Fruit fly (Drosophila melanogaster) whole organism, embryonic: Measurements from ENCODE around the gene CG13252.

ENCODE experiments used
- B-H2 ChIP-seq: fragments of 200-800 bp; sonication (Bioruptor generic); optimal IDR thresholded peaks from 2 replicates; lab custom pipeline; 2018; ENCODE audit warnings: missing biosample characterization, mild to moderate bottlenecking, missing genetic modification characterization
- CG10274 ChIP-seq: fragments of 200-800 bp; sonication (Bioruptor generic); optimal IDR thresholded peaks from 3 replicates; lab custom pipeline; 2017; ENCODE audit warnings: missing biosample characterization, mild to moderate bottlenecking, missing genetic modification characterization
- CG13775 ChIP-seq: fragments of 200-800 bp; sonication (Bioruptor generic); optimal IDR thresholded peaks from 3 replicates; lab custom pipeline; 2017; ENCODE audit warnings: missing biosample characterization, mild to moderate bottlenecking, missing genetic modification characterization
- CG15073 ChIP-seq: fragments of 200-800 bp; sonication (Bioruptor generic); optimal IDR thresholded peaks from 2 replicates; lab custom pipeline; 2016; ENCODE audit warnings: missing biosample characterization, missing genetic modification characterization
- CG1529 ChIP-seq: fragments of 200-800 bp; sonication (Bioruptor generic); optimal IDR thresholded peaks from 3 replicates; lab custom pipeline; 2018; ENCODE audit warnings: missing biosample characterization, missing genetic modification characterization
- CG15514 ChIP-seq: fragments of 200-800 bp; sonication (Bioruptor generic); optimal IDR thresholded peaks from 3 replicates; lab custom pipeline; 2017; ENCODE audit warnings: missing biosample characterization, missing genetic modification characterization, mild to moderate bottlenecking, moderate library complexity, missing genetic modification reagents
- CG16863 ChIP-seq: fragments of 200-800 bp; sonication (Bioruptor generic); optimal IDR thresholded peaks from 3 replicates; lab custom pipeline; 2016; ENCODE audit warnings: missing biosample characterization, missing genetic modification characterization
- CG17186 ChIP-seq: fragments of 200-800 bp; sonication (Bioruptor generic); optimal IDR thresholded peaks from 3 replicates; lab custom pipeline; 2017; ENCODE audit warnings: missing biosample characterization, missing genetic modification reagents, missing genetic modification characterization
- CG31365 ChIP-seq: fragments of 200-800 bp; sonication (Bioruptor generic); optimal IDR thresholded peaks from 2 replicates; lab custom pipeline; 2018; ENCODE audit warnings: missing biosample characterization, mild to moderate bottlenecking, missing genetic modification characterization
- CG3163 ChIP-seq: fragments of 200-800 bp; sonication (Bioruptor generic); optimal IDR thresholded peaks from 3 replicates; lab custom pipeline; 2016; ENCODE audit warnings: missing biosample characterization, missing genetic modification characterization
- CG3281 ChIP-seq: fragments of 200-800 bp; sonication (Bioruptor generic); optimal IDR thresholded peaks from 3 replicates; lab custom pipeline; 2017; ENCODE audit warnings: missing biosample characterization, mild to moderate bottlenecking, missing genetic modification characterization
- CG3726 ChIP-seq: fragments of 200-800 bp; sonication (Bioruptor generic); IDR thresholded peaks from 3 replicates; pipeline ENCODE4, ENCODE4 v1.3.6; 2022; ENCODE audit warnings: missing biosample characterization, missing genetic modification characterization
- CG4282 ChIP-seq: fragments of 200-800 bp; sonication (Bioruptor generic); optimal IDR thresholded peaks from 2 replicates; lab custom pipeline; 2016; ENCODE audit warnings: missing biosample characterization, missing genetic modification characterization
- CG4424 ChIP-seq: fragments of 200-800 bp; sonication (Bioruptor generic); optimal IDR thresholded peaks from 3 replicates; lab custom pipeline; 2016; ENCODE audit warnings: missing biosample characterization, missing genetic modification characterization
- CG6654 ChIP-seq: fragments of 200-800 bp; sonication (Bioruptor generic); optimal IDR thresholded peaks from 2 replicates; lab custom pipeline; 2017; ENCODE audit warnings: missing biosample characterization, mild to moderate bottlenecking, missing genetic modification characterization
- CG8359 ChIP-seq: fragments of 200-800 bp; sonication (Bioruptor generic); optimal IDR thresholded peaks from 2 replicates; lab custom pipeline; 2017; ENCODE audit warnings: missing biosample characterization, mild to moderate bottlenecking, missing genetic modification characterization, borderline replicate concordance
- Dip3 ChIP-seq: fragments of 200-800 bp; sonication (Bioruptor generic); optimal IDR thresholded peaks from 3 replicates; lab custom pipeline; 2016; ENCODE audit warnings: missing biosample characterization, missing genetic modification characterization
- E2f2 ChIP-seq: fragments of 200-800 bp; sonication (Bioruptor generic); IDR thresholded peaks from 2 replicates; pipeline ENCODE4 v1.3.6; 2022; ENCODE audit warnings: missing biosample characterization, missing genetic modification characterization
- HHEX ChIP-seq: fragments of 200-800 bp; sonication (Bioruptor generic); optimal IDR thresholded peaks from 3 replicates; lab custom pipeline; 2017; ENCODE audit warnings: missing biosample characterization, mild to moderate bottlenecking, missing genetic modification characterization, missing genetic modification reagents
- HLH4C ChIP-seq: fragments of 200-800 bp; sonication (Bioruptor generic); IDR thresholded peaks from 3 replicates; pipeline ENCODE4 v1.3.6; 2022; ENCODE audit warnings: missing biosample characterization, missing genetic modification characterization; ENCODE audit not compliant: partially characterized antibody
- Hey ChIP-seq: fragments of 200-800 bp; sonication (Bioruptor generic); optimal IDR thresholded peaks from 3 replicates; lab custom pipeline; 2018; ENCODE audit warnings: missing biosample characterization, mild to moderate bottlenecking, missing genetic modification characterization
- HmgD ChIP-seq: fragments of 200-800 bp; sonication (Bioruptor generic); optimal IDR thresholded peaks from 3 replicates; lab custom pipeline; 2016; ENCODE audit warnings: missing biosample characterization, missing genetic modification characterization
- HmgZ ChIP-seq: fragments of 200-800 bp; sonication (Bioruptor generic); optimal IDR thresholded peaks from 2 replicates; lab custom pipeline; 2018; ENCODE audit warnings: missing biosample characterization, mild to moderate bottlenecking, missing genetic modification characterization
- Hr51 ChIP-seq, 2 experiments: fragments of 200-800 bp; sonication (Bioruptor generic); optimal IDR thresholded peaks; 2 replicates in 1 of 2; 3 replicates in 1 of 2; lab custom pipeline; 2016 to 2018; ENCODE audit warnings: missing biosample characterization in 2 of 2, missing genetic modification characterization in 2 of 2, mild to moderate bottlenecking in 1 of 2, moderate library complexity in 1 of 2
- Hr78 ChIP-seq, 2 experiments: fragments of 200-800 bp in 1 of 2; fragments of >200 bp in 1 of 2; sonication (Bioruptor generic) in 1 of 2; optimal IDR thresholded peaks; 2 replicates each; lab custom pipeline; 2017 to 2019; ENCODE audit warnings: missing biosample characterization in 2 of 2, missing genetic modification characterization in 2 of 2, mild to moderate bottlenecking in 1 of 2, moderate library complexity in 1 of 2
- Jarid2 ChIP-seq: fragments of 200-800 bp; sonication (Bioruptor generic); optimal IDR thresholded peaks from 3 replicates; lab custom pipeline; 2017; ENCODE audit warnings: mild to moderate bottlenecking, missing biosample characterization, missing genetic modification reagents, missing genetic modification characterization
- NC2β ChIP-seq: fragments of 200-800 bp; sonication (Bioruptor generic); optimal IDR thresholded peaks from 2 replicates; lab custom pipeline; 2016; ENCODE audit warnings: missing biosample characterization, missing genetic modification characterization
- Opbp ChIP-seq: fragments of 200-800 bp; sonication (Bioruptor generic); IDR thresholded peaks from 3 replicates; pipeline ENCODE4 v1.3.6; 2022; ENCODE audit warnings: missing biosample characterization, missing genetic modification characterization; ENCODE audit not compliant: partially characterized antibody
- Taf1 ChIP-seq: fragments of 200-800 bp; sonication (Bioruptor generic); IDR thresholded peaks from 2 replicates; pipeline ENCODE4 v1.3.6; 2022; ENCODE audit warnings: missing biosample characterization, missing genetic modification characterization
- Xrp1 ChIP-seq: fragments of 200-800 bp; sonication (Bioruptor generic); IDR thresholded peaks from 2 replicates; pipeline ENCODE4 v1.3.6; 2022; ENCODE audit warnings: missing biosample characterization, missing genetic modification characterization
- bcd ChIP-seq: fragments of 200-800 bp; sonication (Bioruptor generic); optimal IDR thresholded peaks from 2 replicates; lab custom pipeline; 2017; ENCODE audit warnings: missing biosample characterization, mild to moderate bottlenecking, missing genetic modification characterization
- chn ChIP-seq: fragments of 200-800 bp; sonication (Bioruptor generic); optimal IDR thresholded peaks from 2 replicates; lab custom pipeline; 2016; ENCODE audit warnings: missing biosample characterization, missing genetic modification characterization
- emc ChIP-seq: fragments of 200-800 bp; sonication (Bioruptor generic); optimal IDR thresholded peaks from 2 replicates; lab custom pipeline; 2016; ENCODE audit warnings: missing biosample characterization, missing genetic modification characterization
- gsb ChIP-seq: fragments of 200-800 bp; sonication (Bioruptor generic); IDR thresholded peaks from 2 replicates; pipeline ENCODE4 v1.3.6; 2022; ENCODE audit warnings: missing biosample characterization, missing genetic modification characterization
- lab ChIP-seq: fragments of 200-800 bp; sonication (Bioruptor generic); optimal IDR thresholded peaks from 3 replicates; lab custom pipeline; 2017; ENCODE audit warnings: missing biosample characterization, missing genetic modification characterization, mild to moderate bottlenecking, moderate library complexity, missing genetic modification reagents
- lbe ChIP-seq: fragments of 200-800 bp; sonication (Bioruptor generic); optimal IDR thresholded peaks from 2 replicates; lab custom pipeline; 2016; ENCODE audit warnings: missing biosample characterization, mild to moderate bottlenecking, missing genetic modification characterization
- nom ChIP-seq: fragments of 200-800 bp; sonication (Bioruptor generic); optimal IDR thresholded peaks from 2 replicates; lab custom pipeline; 2017; ENCODE audit warnings: missing biosample characterization, missing genetic modification characterization, mild to moderate bottlenecking, moderate library complexity, missing genetic modification reagents
- otp ChIP-seq: fragments of 200-800 bp; sonication (Bioruptor generic); IDR thresholded peaks from 3 replicates; pipeline ENCODE4, ENCODE4 v1.3.6; 2022; ENCODE audit warnings: missing biosample characterization, missing genetic modification characterization
- ranshi ChIP-seq: fragments of 200-800 bp; sonication (Bioruptor generic); IDR thresholded peaks from 2 replicates; pipeline ENCODE4 v1.3.6; 2022; ENCODE audit warnings: missing biosample characterization, missing genetic modification characterization
- repo ChIP-seq: fragments of 200-800 bp; sonication (Bioruptor generic); optimal IDR thresholded peaks from 2 replicates; lab custom pipeline; 2016; ENCODE audit warnings: missing biosample characterization, missing genetic modification characterization
- sc ChIP-seq, 3 experiments: fragments of >200 bp in 2 of 3; fragments of 200-800 bp in 1 of 3; sonication (Bioruptor generic) in 1 of 3; optimal IDR thresholded peaks; 2 replicates in 2 of 3; 3 replicates in 1 of 3; lab custom pipeline; 2017; ENCODE audit warnings: mild to moderate bottlenecking in 1 of 3, missing biosample characterization in 1 of 3, missing genetic modification characterization in 1 of 3, missing genetic modification reagents in 1 of 3
- schlank ChIP-seq: fragments of 200-800 bp; sonication (Bioruptor generic); optimal IDR thresholded peaks from 2 replicates; lab custom pipeline; 2018; ENCODE audit warnings: missing biosample characterization, mild to moderate bottlenecking, missing genetic modification characterization
- sens ChIP-seq: fragments of 200-800 bp; sonication (Bioruptor generic); peaks from one replicate; lab custom pipeline; 2016; ENCODE audit warnings: missing biosample characterization, missing genetic modification characterization
- seq ChIP-seq: fragments of 200-800 bp; sonication (Bioruptor generic); IDR thresholded peaks from 2 replicates; pipeline ENCODE4 v1.3.6; 2022; ENCODE audit warnings: missing biosample characterization, missing genetic modification characterization
- tin ChIP-seq: fragments of 200-800 bp; sonication (Bioruptor generic); optimal IDR thresholded peaks from 3 replicates; lab custom pipeline; 2016; ENCODE audit warnings: missing biosample characterization, missing genetic modification characterization
- toy ChIP-seq: fragments of 200-800 bp; sonication (Bioruptor generic); IDR thresholded peaks from 2 replicates; pipeline ENCODE4 v1.3.6; 2022; ENCODE audit warnings: missing biosample characterization, missing genetic modification characterization
- wek ChIP-seq: fragments of 200-800 bp; sonication (Bioruptor generic); optimal IDR thresholded peaks from 3 replicates; lab custom pipeline; 2018; ENCODE audit warnings: missing biosample characterization, mild to moderate bottlenecking, missing genetic modification characterization, moderate library complexity
- yki ChIP-seq: fragments of >200 bp; optimal IDR thresholded peaks from 3 replicates; lab custom pipeline; 2018
- z ChIP-seq: fragments of 200-800 bp; sonication (Bioruptor generic); IDR thresholded peaks from 3 replicates; pipeline ENCODE4 v1.3.6; 2022; ENCODE audit warnings: missing biosample characterization, missing genetic modification characterization

The CG13252 gene

dm6 chr3L:20710475-20711177 lies 19.8 kb upstream of the CG13252 start (continued):
- TF ChIP-seq NC2β (no peak), toy (GFP tag; lab: Robert Waterston, UW) (no peak), wek (no peak), CG13775 (GFP tag; lab: Kevin White, UChicago) (peak; percentile 6), Hr51 (GFP tag; optimal IDR thresholded peaks at IDR 0.05; lab: Kevin White, UChicago) (peak in 1 of 2 experiments; percentile 55), schlank (no peak), HHEX (peak; percentile 8), CG3726 (GFP tag; lab: Robert Waterston, UW) (0 out of 3 replicates have a peak, but pooled peaks have one; percentile 47), lbe (GFP tag; lab: Kevin White, UChicago) (no peak), CG15073 (no peak), Hey (no peak), Taf1 (GFP tag; lab: Robert Waterston, UW) (no peak), sens (GFP tag; lab: Kevin White, UChicago) (peak; percentile 81), CG4424 (GFP tag; lab: Kevin White, UChicago) (peak; percentile 52), bcd (peak; percentile 31), gsb (GFP tag; lab: Robert Waterston, UW) (no peak), Dip3 (GFP tag; lab: Kevin White, UChicago) (no peak), Hr78 (GFP tag; optimal IDR thresholded peaks at IDR 0.05; lab: Kevin White, UChicago) (no peak), CG4282 (no peak), HmgZ (tag; lab: Kevin White, UChicago) (no peak), CG17186 (GFP tag; lab: Kevin White, UChicago) (no peak), B-H2 (no peak), CG10274 (GFP tag; lab: Kevin White, UChicago) (no peak), CG3281 (GFP tag; lab: Kevin White, UChicago) (no peak), CG16863 (peak; percentile 4), sc (optimal IDR thresholded peaks at IDR 0.05; lab: Kevin White, UChicago) (no peak), sc (GFP tag; optimal IDR thresholded peaks at IDR 0.05; lab: Kevin White, UChicago) (no peak), z (GFP tag; lab: Robert Waterston, UW) (no peak), CG6654 (GFP tag; lab: Kevin White, UChicago) (no peak), seq (GFP tag; lab: Robert Waterston, UW) (no peak), ranshi (GFP tag; lab: Robert Waterston, UW) (peak; percentile 46; the same call in 1 of the 2 replicates), CG1529 (GFP tag; lab: Kevin White, UChicago) (no peak), otp (GFP tag; lab: Robert Waterston, UW) (0 out of 3 replicates have a peak, but pooled peaks have one; percentile 35), nom (GFP tag; lab: Kevin White, UChicago) (no peak), emc (GFP tag; lab: Kevin White, UChicago) (no peak), chn (GFP tag; lab: Kevin White, UChicago) (peak; percentile 3), Xrp1 (GFP tag; lab: Robert Waterston, UW) (peak; percentile 66), lab (GFP tag; lab: Kevin White, UChicago) (peak; percentile 37), yki (lab: Kevin White, UChicago) (no peak), HmgD (GFP tag; lab: Kevin White, UChicago) (no peak), CG8359 (GFP tag; lab: Kevin White, UChicago) (peak; percentile 14), HLH4C (GFP tag; lab: Robert Waterston, UW) (no peak), E2f2 (GFP tag; lab: Robert Waterston, UW) (no peak; the same call in 1 of the 2 replicates), tin (GFP tag; lab: Kevin White, UChicago) (peak; percentile 33), CG3163 (GFP tag; lab: Kevin White, UChicago) (no peak), CG15514 (GFP tag; lab: Kevin White, UChicago) (no peak), repo (no peak), Jarid2 (GFP tag; lab: Kevin White, UChicago) (peak; percentile 12), CG31365 (no peak), Opbp (GFP tag; lab: Robert Waterston, UW) (no peak)
